1 fruit fly cellular context compared by ENCODE assay signal in the genomic region with DNA sequence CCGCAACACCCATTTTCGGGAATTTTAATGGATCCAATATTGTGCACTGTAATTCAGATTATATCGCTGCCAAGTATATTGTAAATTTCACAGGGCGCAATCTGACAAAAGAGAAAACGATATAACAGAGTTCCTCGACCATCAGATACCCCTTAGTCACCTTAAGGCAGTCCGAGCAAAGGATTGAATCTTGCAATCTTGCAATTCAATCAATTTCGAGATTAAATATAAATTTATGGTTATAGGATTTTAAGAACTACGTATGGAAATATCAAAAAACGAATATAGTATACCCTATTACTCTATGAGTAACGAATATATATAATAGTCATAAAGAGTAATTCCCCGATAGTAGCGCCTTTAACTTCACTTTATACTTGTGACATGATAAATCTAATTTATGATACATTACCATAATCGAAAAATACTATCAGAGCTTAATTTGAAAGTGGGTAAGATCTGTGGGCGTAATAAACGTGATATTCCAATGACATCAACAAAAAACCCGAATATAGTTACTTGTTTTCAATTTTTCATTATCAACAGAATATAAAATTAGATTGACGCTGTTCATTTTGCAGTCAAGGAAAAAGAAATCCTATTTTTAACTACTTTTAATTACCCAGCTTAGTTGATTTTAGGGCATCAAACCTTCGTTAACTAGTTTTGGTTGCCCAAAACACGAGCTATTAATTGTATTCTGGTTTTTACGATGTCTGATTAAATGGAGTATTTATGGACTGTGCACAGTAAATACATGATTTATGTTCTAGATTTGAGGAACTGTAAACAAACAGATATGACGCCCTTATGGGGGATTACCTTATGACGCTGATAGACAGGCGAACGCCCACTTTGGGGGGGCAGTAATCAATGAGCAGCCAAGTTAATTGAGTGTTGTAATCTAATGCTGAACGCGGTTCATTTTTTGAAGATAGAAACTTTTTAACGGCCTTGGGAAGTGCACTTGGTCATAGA.
TF ChIP-seq lines count a peak whose summit lies in the region.

No protein-coding gene starts in this region.

TF ChIP-seq in whole organism, embryonic, 481 proteins besides CTCF, POLR2A, EP300 and RAD21 (continued from another document):
- TF ChIP-seq CG13296 (GFP tag; optimal IDR thresholded peaks at IDR 0.05; lab: Kevin White, UChicago) (peak; percentile 20), exex (tag; optimal IDR thresholded peaks at IDR 0.05; lab: Kevin White, UChicago) (peak; percentile 95), Pdp1 (GFP tag; optimal IDR thresholded peaks at IDR 0.05; lab: Kevin White, UChicago) (peak in 1 of 2 experiments; percentile 9), B-H2 (GFP tag; optimal IDR thresholded peaks at IDR 0.05; lab: Kevin White, UChicago) (peak; percentile 3), Hey (tag; optimal IDR thresholded peaks at IDR 0.05; lab: Kevin White, UChicago) (peak; percentile 74), gem (tag; optimal IDR thresholded peaks at IDR 0.05; lab: Kevin White, UChicago) (peak; percentile 1), Asciz (GFP tag; optimal IDR thresholded peaks at IDR 0.05; lab: Kevin White, UChicago) (peak; percentile 34), mirr (GFP tag; optimal IDR thresholded peaks at IDR 0.05; lab: Kevin White, UChicago) (peak; percentile 72), cwo (GFP tag; optimal IDR thresholded peaks at IDR 0.05; lab: Kevin White, UChicago) (peak; percentile 22), GATAe (GFP tag; conservative IDR thresholded peaks at IDR 0.05; lab: Robert Waterston, UW) (peak; percentile 20; the same call in 1 of the 2 replicates), fd96Cb (tag; optimal IDR thresholded peaks at IDR 0.05; lab: Kevin White, UChicago) (no peak), CG34376 (GFP tag; optimal IDR thresholded peaks at IDR 0.05; lab: Kevin White, UChicago) (peak; percentile 84), lab (GFP tag; optimal IDR thresholded peaks at IDR 0.05; lab: Kevin White, UChicago) (peak; percentile 52)
